Worm (Caenorhabditis elegans) whole organism, late embryonic: ENCODE measurements around the gene col-177.

Experiments
- F13H6.1 ChIP-seq: sonication (generic microtip); optimal IDR thresholded peaks from 2 replicates; lab custom pipeline; 2016; ENCODE audit warnings: missing genetic modification characterization, missing compliant biosample characterization
- K02D7.2 ChIP-seq: sonication (generic microtip); optimal IDR thresholded peaks from 2 replicates; lab custom pipeline; 2017; ENCODE audit warnings: mild to moderate bottlenecking, missing genetic modification characterization, missing compliant biosample characterization
- fkh-10 ChIP-seq: fragments of 150-350 bp; optimal IDR thresholded peaks from 2 replicates; lab custom pipeline; 2014; ENCODE audit warnings: missing biosample characterization, missing genetic modification reagents, missing genetic modification characterization
- sox-4 ChIP-seq: sonication (generic microtip); optimal IDR thresholded peaks from 2 replicates; lab custom pipeline; 2017; ENCODE audit warnings: mild to moderate bottlenecking, missing genetic modification characterization, inconsistent platforms, missing compliant biosample characterization
- tbx-2 ChIP-seq: sonication (generic microtip); optimal IDR thresholded peaks from 2 replicates; lab custom pipeline; 2016; ENCODE audit warnings: missing genetic modification characterization, missing compliant biosample characterization

ce11 chrX:10951922-10952321 lies 49.7 kb downstream of the col-177 start:
- TF ChIP-seq tbx-2 (no peak), F13H6.1 (tag; lab: Kevin White, UChicago) (no peak), fkh-10 (GFP tag; lab: Kevin White, UChicago) (no peak), sox-4 (tag; lab: Kevin White, UChicago) (no peak), K02D7.2 (tag; lab: Kevin White, UChicago) (no peak)
